Fruit fly (Drosophila melanogaster) Kc167 (cell line): Measurements from ENCODE around the gene CG33293.

Source experiments
- Sin3A ChIP-seq: fragments of >200 bp; optimal IDR thresholded peaks from 2 replicates; lab custom pipeline; 2018; ENCODE audit warnings: missing external identifiers
- insv ChIP-seq: fragments of >200 bp; optimal IDR thresholded peaks from 3 replicates; lab custom pipeline; 2018; ENCODE audit warnings: missing external identifiers
- psq ChIP-seq: fragments of >200 bp; optimal IDR thresholded peaks from 2 replicates; lab custom pipeline; 2017; ENCODE audit warnings: missing external identifiers

- TF ChIP-seq psq, result no peak
- TF ChIP-seq insv (lab: Kevin White, UChicago), result no peak
- TF ChIP-seq Sin3A, result no peak
Observed at dm6 chr3R:5231383-5232196, 8.9 kb downstream of the CG33293 start.
